Fruit fly (Drosophila melanogaster): ENCODE data around the gene CG13068.

DNA sequence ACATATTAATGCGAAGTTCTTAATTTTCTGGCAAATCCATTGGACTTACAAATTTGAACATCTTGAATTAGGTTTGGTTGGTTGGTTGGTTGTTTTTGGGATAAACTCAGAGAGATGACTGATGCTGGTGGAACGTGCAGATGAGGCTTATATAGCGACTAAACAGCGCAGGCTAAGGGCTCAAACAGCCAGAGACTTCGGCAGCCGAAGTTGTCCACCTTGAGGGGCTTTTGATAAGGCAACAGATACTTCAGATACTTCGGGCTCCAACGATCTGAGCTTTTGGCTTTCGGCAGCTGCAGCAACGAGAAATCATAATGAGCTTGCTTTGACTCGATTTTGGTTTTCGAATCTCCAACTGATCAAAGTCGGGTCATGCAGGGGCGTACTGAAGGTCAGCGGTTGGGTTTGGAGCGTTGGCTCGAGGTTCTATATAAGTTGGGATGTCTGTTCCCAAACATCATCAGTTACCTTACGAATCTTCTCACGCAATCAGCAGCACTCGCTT is 50.3 kb downstream of the CG13068 start, which contains the start of the genes CG13041 and CG13060:
- TF ChIP-seq CG3032 (tag; optimal IDR thresholded peaks at IDR 0.05) = no peak
- no peak for TF ChIP-seq CG6854 (GFP tag; optimal IDR thresholded peaks at IDR 0.05)
- TF ChIP-seq fd59A (GFP tag; optimal IDR thresholded peaks at IDR 0.05) = no peak
- no peak for TF ChIP-seq CG7368 (GFP tag; optimal IDR thresholded peaks at IDR 0.05)
- TF ChIP-seq Lpt (GFP tag; optimal IDR thresholded peaks at IDR 0.05) = no peak
- no peak for TF ChIP-seq Hr4 (GFP tag; optimal IDR thresholded peaks at IDR 0.05)
- no peak for TF ChIP-seq spab (GFP tag; optimal IDR thresholded peaks at IDR 0.05)
- TF ChIP-seq CG10631 (GFP tag; optimal IDR thresholded peaks at IDR 0.05) = no peak
- TF ChIP-seq CG16779 (tag; optimal IDR thresholded peaks at IDR 0.05) = no peak

Measured in whole organism, prepupa.